Worm (Caenorhabditis elegans): ENCODE measurements around the gene Y37E11AM.2.
A peak's percentile ranks its signal among the peaks of the same experiment; 100 is the strongest.

Y37E11AM.2 gene

DNA sequence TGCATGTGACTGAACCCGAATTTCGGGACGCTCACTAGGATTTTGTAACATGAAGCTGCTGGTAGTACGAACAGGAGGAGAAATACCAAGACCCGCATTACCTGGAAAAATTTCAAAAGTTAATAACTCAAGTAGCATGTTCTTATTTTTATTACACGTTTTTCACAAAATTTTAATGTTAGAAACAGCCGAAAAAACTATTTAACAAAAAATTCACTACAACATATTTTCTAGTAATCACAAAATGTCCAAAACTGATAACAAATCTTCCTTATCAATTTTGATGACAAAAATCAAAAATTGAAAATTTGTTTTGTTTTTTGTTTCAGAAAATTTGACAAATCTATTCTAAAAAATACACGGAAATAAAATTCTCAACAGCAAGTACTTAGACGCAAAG lies 25.7 kb upstream of the Y37E11AM.2 start, which contains the start of gene ugt-45:
Gene ugt-45 (minus strand): TSS at position 101 of the 400 bp plus-strand sequence.
- TF ChIP-seq F55B11.4 (tag; optimal IDR thresholded peaks at IDR 0.05; ENCODE audit: borderline replicate concordance, insufficient read depth) = no peak
- TF ChIP-seq gei-17 (GFP tag; optimal IDR thresholded peaks at IDR 0.05) = no peak
- TF ChIP-seq nfyb-1 (GFP tag; IDR thresholded peaks at IDR 0.05) = no peak
- TF ChIP-seq mes-4 (tag; optimal IDR thresholded peaks at IDR 0.05) = no peak
- no peak for TF ChIP-seq akir-1 (GFP tag; optimal IDR thresholded peaks at IDR 0.05)
- TF ChIP-seq F37B4.10 (GFP tag; IDR thresholded peaks at IDR 0.05) = no peak
- no peak for TF ChIP-seq lin-35 (GFP tag; optimal IDR thresholded peaks at IDR 0.05)
- TF ChIP-seq hmg-1.2 (GFP tag; IDR thresholded peaks at IDR 0.05) = no peak
- no peak for TF ChIP-seq ceh-58 (GFP tag; IDR thresholded peaks at IDR 0.05)
- no peak for TF ChIP-seq let-607 (tag; optimal IDR thresholded peaks at IDR 0.05)
- no peak for TF ChIP-seq ceh-40 (GFP tag; IDR thresholded peaks at IDR 0.05)
- no peak for TF ChIP-seq sptf-2 (GFP tag; optimal IDR thresholded peaks at IDR 0.05)
- TF ChIP-seq nhr-80 (tag; optimal IDR thresholded peaks at IDR 0.05) = no peak
- TF ChIP-seq Y56A3A.18 (GFP tag; IDR thresholded peaks at IDR 0.05) = no peak
- no peak for TF ChIP-seq xnd-1 (tag; optimal IDR thresholded peaks at IDR 0.05)
- TF ChIP-seq F22D6.2 (tag; optimal IDR thresholded peaks at IDR 0.05) = no peak
- no peak for TF ChIP-seq him-1 (tag; optimal IDR thresholded peaks at IDR 0.05)
- no peak for TF ChIP-seq ceh-79 (tag; optimal IDR thresholded peaks at IDR 0.05)
- TF ChIP-seq F52B5.7 (tag; optimal IDR thresholded peaks at IDR 0.05) = no peak

DNA sequence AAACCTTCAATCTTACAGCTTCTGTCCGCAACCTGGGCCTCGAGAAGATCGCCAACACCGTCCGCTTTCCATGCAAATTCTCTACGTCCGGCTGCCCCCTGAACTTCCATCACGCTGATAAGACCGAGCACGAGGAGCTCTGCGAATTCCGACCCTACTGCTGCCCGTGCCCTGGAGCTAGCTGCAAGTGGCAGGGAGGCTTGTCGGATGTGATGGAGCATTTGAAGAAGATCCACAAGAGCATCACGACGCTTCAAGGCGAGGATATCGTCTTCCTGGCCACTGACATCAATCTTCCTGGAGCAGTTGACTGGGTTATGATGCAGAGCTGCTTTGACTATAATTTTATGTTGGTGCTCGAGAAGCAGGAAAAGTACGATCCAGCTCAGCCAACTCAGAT lies 20.5 kb upstream of the Y37E11AM.2 start:
- TF ChIP-seq ets-4 (GFP tag; optimal IDR thresholded peaks at IDR 0.05) (peak; percentile 15), nfyb-1 (GFP tag; IDR thresholded peaks at IDR 0.05) (0 out of 2 replicates have a peak, but pooled peaks have one; percentile 36), repo-1 (tag; optimal IDR thresholded peaks at IDR 0.05) (peak; percentile 42), mcd-1 (GFP tag; IDR thresholded peaks at IDR 0.05) (no peak), lin-26 (GFP tag; IDR thresholded peaks at IDR 0.05) (0 out of 2 replicates have a peak, but pooled peaks have one; percentile 44), cebp-1 (GFP tag; IDR thresholded peaks at IDR 0.05) (no peak), cebp-1 (tag; optimal IDR thresholded peaks at IDR 0.05) (peak; percentile 8), egrh-3 (GFP tag; IDR thresholded peaks at IDR 0.05) (peak; percentile 53; the same call in 1 of the 2 replicates), madf-10 (tag; optimal IDR thresholded peaks at IDR 0.05) (no peak), zfh-2 (GFP tag; conservative IDR thresholded peaks at IDR 0.05) (peak; percentile 56)

ce11 chrIV:3743748-3744147 lies 18.5 kb upstream of the Y37E11AM.2 start, which contains the start of gene siah-1:
Gene siah-1, plus strand, starts transcription at chrIV:3744048.
- TF ChIP-seq nfya-2 (GFP tag; IDR thresholded peaks at IDR 0.05) = no peak
- TF ChIP-seq efl-1 (GFP tag; optimal IDR thresholded peaks at IDR 0.05) = no peak
- TF ChIP-seq let-526 (GFP tag; IDR thresholded peaks at IDR 0.05) = 0 out of 2 replicates have a peak, but pooled peaks have one; percentile 12
- no peak for TF ChIP-seq F57A8.1 (GFP tag; optimal IDR thresholded peaks at IDR 0.05)
- no peak for TF ChIP-seq aptf-3 (GFP tag; IDR thresholded peaks at IDR 0.05)
- 0 out of 2 replicates have a peak, but pooled peaks have one; percentile 11 for TF ChIP-seq hmg-1.2 (GFP tag; IDR thresholded peaks at IDR 0.05)
- TF ChIP-seq nfya-1 (tag; optimal IDR thresholded peaks at IDR 0.05; ENCODE audit: borderline replicate concordance, insufficient read depth) = no peak
- no peak for TF ChIP-seq Y67H2A.10 (GFP tag; conservative IDR thresholded peaks at IDR 0.05)
- TF ChIP-seq cebp-1 (GFP tag; IDR thresholded peaks at IDR 0.05) = no peak
- TF ChIP-seq cebp-1 (tag; optimal IDR thresholded peaks at IDR 0.05) = peak; percentile 18
- TF ChIP-seq attf-3 (GFP tag; conservative IDR thresholded peaks at IDR 0.05) = no peak
- TF ChIP-seq Y79H2A.3 (GFP tag; conservative IDR thresholded peaks at IDR 0.05) = no peak
- TF ChIP-seq madf-3 (GFP tag; IDR thresholded peaks at IDR 0.05) = no peak
- peak; percentile 2 for TF ChIP-seq tbp1 (GFP tag; optimal IDR thresholded peaks at IDR 0.05)
- peak; percentile 15 for TF ChIP-seq attf-5 (GFP tag; optimal IDR thresholded peaks at IDR 0.05)
- no peak for TF ChIP-seq somi-1 (GFP tag; optimal IDR thresholded peaks at IDR 0.05)
- TF ChIP-seq nhr-80 (tag; optimal IDR thresholded peaks at IDR 0.05) = peak; percentile 2
- no peak for TF ChIP-seq F22D6.2 (tag; optimal IDR thresholded peaks at IDR 0.05)
- 0 out of 2 replicates have a peak, but pooled peaks have one; percentile 11 for TF ChIP-seq dox-1 (GFP tag; IDR thresholded peaks at IDR 0.05)
- no peak for TF ChIP-seq nfyb-1 (GFP tag; IDR thresholded peaks at IDR 0.05)
- 0 out of 2 replicates have a peak, but pooled peaks have one; percentile 12 for TF ChIP-seq mcd-1 (GFP tag; IDR thresholded peaks at IDR 0.05)
- TF ChIP-seq egrh-3 (GFP tag; IDR thresholded peaks at IDR 0.05) = no peak
- no peak for TF ChIP-seq T26A5.8 (tag; optimal IDR thresholded peaks at IDR 0.05)
- 0 out of 2 replicates have a peak, but pooled peaks have one; percentile 34 for TF ChIP-seq zfh-2 (GFP tag; conservative IDR thresholded peaks at IDR 0.05)
- 0 out of 2 replicates have a peak, but pooled peaks have one; percentile 16 for TF ChIP-seq Y95B8A.8 (GFP tag; IDR thresholded peaks at IDR 0.05)
- 0 out of 2 replicates have a peak, but pooled peaks have one; percentile 13 for TF ChIP-seq C17E4.6 (GFP tag; IDR thresholded peaks at IDR 0.05)

All from whole organism, young adult.